Fruit fly (Drosophila melanogaster) whole organism, prepupa: ENCODE measurements around the gene OtopLa.

Experiments used
- Blimp-1 ChIP-seq: fragments of 200-800 bp; sonication (Bioruptor generic); optimal IDR thresholded peaks from 3 replicates; lab custom pipeline; 2017; ENCODE audit warnings: missing biosample characterization, missing genetic modification characterization, mild to moderate bottlenecking, moderate library complexity, missing genetic modification reagents
- CG10631 ChIP-seq: fragments of 200-800 bp; sonication (Bioruptor generic); optimal IDR thresholded peaks from 2 replicates; lab custom pipeline; 2016; ENCODE audit warnings: missing biosample characterization, missing genetic modification characterization
- CG10669 ChIP-seq: fragments of 200-800 bp; sonication (Bioruptor generic); optimal IDR thresholded peaks from 3 replicates; lab custom pipeline; 2018; ENCODE audit warnings: missing biosample characterization, mild to moderate bottlenecking, missing genetic modification characterization, moderate library complexity
- CG11294 ChIP-seq: fragments of 200-800 bp; sonication (Bioruptor generic); IDR thresholded peaks from 2 replicates; pipeline ENCODE4 v1.3.6; 2022; ENCODE audit warnings: missing biosample characterization, missing genetic modification characterization
- CG11762 ChIP-seq: fragments of 200-800 bp; sonication (Bioruptor generic); optimal IDR thresholded peaks from 3 replicates; lab custom pipeline; 2016; ENCODE audit warnings: missing biosample characterization, missing genetic modification characterization; ENCODE audit not compliant: insufficient read depth
- CG1621 ChIP-seq: fragments of 200-800 bp; sonication (Bioruptor generic); optimal IDR thresholded peaks from 3 replicates; lab custom pipeline; 2018; ENCODE audit warnings: missing biosample characterization, mild to moderate bottlenecking, missing genetic modification characterization
- CG16779 ChIP-seq: fragments of 200-800 bp; sonication (Bioruptor generic); optimal IDR thresholded peaks from 3 replicates; lab custom pipeline; 2017; ENCODE audit warnings: missing biosample characterization, mild to moderate bottlenecking, missing genetic modification characterization
- CG31627 ChIP-seq: fragments of 200-800 bp; sonication (Bioruptor generic); optimal IDR thresholded peaks from 3 replicates; lab custom pipeline; 2016; ENCODE audit warnings: missing biosample characterization, missing genetic modification characterization
- CG34406 ChIP-seq: fragments of 200-800 bp; sonication (Bioruptor generic); optimal IDR thresholded peaks from 3 replicates; lab custom pipeline; 2016; ENCODE audit warnings: missing biosample characterization, missing genetic modification characterization
- CG3919 ChIP-seq: fragments of 200-800 bp; sonication (Bioruptor generic); optimal IDR thresholded peaks from 3 replicates; lab custom pipeline; 2016; ENCODE audit warnings: missing biosample characterization, missing genetic modification characterization
- CG6163 ChIP-seq: fragments of 200-800 bp; sonication (Bioruptor generic); IDR thresholded peaks from 3 replicates; pipeline ENCODE4 v1.3.6; 2022; ENCODE audit warnings: missing biosample characterization, missing genetic modification characterization
- CG6792 ChIP-seq: fragments of 200-800 bp; sonication (Bioruptor generic); optimal IDR thresholded peaks from 3 replicates; lab custom pipeline; 2016; ENCODE audit warnings: missing biosample characterization, missing genetic modification characterization
- CG6808 ChIP-seq: fragments of 200-800 bp; sonication (Bioruptor generic); optimal IDR thresholded peaks from 3 replicates; lab custom pipeline; 2017; ENCODE audit warnings: missing biosample characterization, missing genetic modification characterization, mild to moderate bottlenecking, moderate library complexity, missing genetic modification reagents
- CG6854 ChIP-seq: fragments of 200-800 bp; sonication (Bioruptor generic); optimal IDR thresholded peaks from 2 replicates; lab custom pipeline; 2017; ENCODE audit warnings: missing biosample characterization, mild to moderate bottlenecking, missing genetic modification characterization
- CG8119 ChIP-seq: fragments of 200-800 bp; sonication (Bioruptor generic); IDR thresholded peaks from 3 replicates; pipeline ENCODE4 v1.3.6; 2022; ENCODE audit warnings: missing biosample characterization, missing genetic modification characterization
- CG8319 ChIP-seq: fragments of 200-800 bp; sonication (Bioruptor generic); optimal IDR thresholded peaks from 3 replicates; lab custom pipeline; 2016; ENCODE audit warnings: missing biosample characterization, missing genetic modification characterization
- CG8632 ChIP-seq: fragments of 200-800 bp; sonication (Bioruptor generic); optimal IDR thresholded peaks from 3 replicates; lab custom pipeline; 2016; ENCODE audit warnings: missing biosample characterization, missing genetic modification characterization
- CG9139 ChIP-seq: fragments of 200-800 bp; sonication (Bioruptor generic); optimal IDR thresholded peaks from 3 replicates; lab custom pipeline; 2017; ENCODE audit warnings: missing biosample characterization, mild to moderate bottlenecking, missing genetic modification characterization
- Eip93F ChIP-seq: fragments of 200-800 bp; sonication (Bioruptor generic); optimal IDR thresholded peaks from 2 replicates; lab custom pipeline; 2016; ENCODE audit warnings: missing biosample characterization, mild to moderate bottlenecking, missing genetic modification characterization
- Ets21C ChIP-seq: fragments of 200-800 bp; sonication (Bioruptor generic); optimal IDR thresholded peaks from 3 replicates; lab custom pipeline; 2016; ENCODE audit warnings: missing biosample characterization, missing genetic modification characterization
- Gug ChIP-seq: fragments of 200-800 bp; sonication (Bioruptor generic); IDR thresholded peaks from 2 replicates; pipeline ENCODE4 v1.3.6; 2022; ENCODE audit warnings: missing biosample characterization, missing genetic modification characterization
- Hr38 ChIP-seq: sonication (Bioruptor generic); optimal IDR thresholded peaks from 2 replicates; lab custom pipeline; 2016; ENCODE audit warnings: missing biosample characterization, missing genetic modification characterization
- Hr4 ChIP-seq: fragments of 200-800 bp; sonication (Bioruptor generic); optimal IDR thresholded peaks from 3 replicates; lab custom pipeline; 2016; ENCODE audit warnings: missing biosample characterization, missing genetic modification characterization
- Lpt ChIP-seq: fragments of 200-800 bp; sonication (Bioruptor generic); optimal IDR thresholded peaks from 3 replicates; lab custom pipeline; 2016; ENCODE audit warnings: missing biosample characterization, missing genetic modification characterization
- Smox ChIP-seq: fragments of 200-800 bp; sonication (Bioruptor generic); optimal IDR thresholded peaks from 3 replicates; lab custom pipeline; 2016; ENCODE audit warnings: missing biosample characterization, missing genetic modification characterization
- Sox102F ChIP-seq: fragments of 200-800 bp; sonication (Bioruptor generic); optimal IDR thresholded peaks from 2 replicates; lab custom pipeline; 2016; ENCODE audit warnings: missing biosample characterization, mild to moderate bottlenecking, missing genetic modification characterization
- achi ChIP-seq: fragments of 200-800 bp; sonication (Bioruptor generic); optimal IDR thresholded peaks from 3 replicates; lab custom pipeline; 2016; ENCODE audit warnings: missing biosample characterization, missing genetic modification characterization
- acj6 ChIP-seq: fragments of 200-800 bp; sonication (Bioruptor generic); optimal IDR thresholded peaks from 3 replicates; lab custom pipeline; 2016; ENCODE audit warnings: missing biosample characterization, missing genetic modification characterization
- esn ChIP-seq: fragments of 200-800 bp; sonication (Bioruptor generic); optimal IDR thresholded peaks from 2 replicates; lab custom pipeline; 2016; ENCODE audit warnings: missing biosample characterization, mild to moderate bottlenecking, missing genetic modification characterization, moderate library complexity
- fd59A ChIP-seq: fragments of 200-800 bp; sonication (Bioruptor generic); optimal IDR thresholded peaks from 2 replicates; lab custom pipeline; 2017; ENCODE audit warnings: missing biosample characterization, mild to moderate bottlenecking, missing genetic modification characterization, missing genetic modification reagents
- fd85E ChIP-seq: fragments of 200-800 bp; sonication (Bioruptor generic); optimal IDR thresholded peaks from 3 replicates; lab custom pipeline; 2016; ENCODE audit warnings: missing biosample characterization, missing genetic modification characterization
- fkh ChIP-seq: fragments of 200-800 bp; sonication (Bioruptor generic); optimal IDR thresholded peaks from 3 replicates; lab custom pipeline; 2017; ENCODE audit warnings: missing biosample characterization, mild to moderate bottlenecking, missing genetic modification characterization, moderate library complexity
- lz ChIP-seq: fragments of 200-800 bp; sonication (Bioruptor generic); optimal IDR thresholded peaks from 3 replicates; lab custom pipeline; 2016; ENCODE audit warnings: missing biosample characterization, missing genetic modification characterization
- pdm3 ChIP-seq: fragments of 200-800 bp; sonication (Bioruptor generic); optimal IDR thresholded peaks from 3 replicates; lab custom pipeline; 2016; ENCODE audit warnings: missing biosample characterization, missing genetic modification characterization
- salr ChIP-seq, 2 experiments: fragments of 200-800 bp; sonication (Bioruptor generic); optimal IDR thresholded peaks; 3 replicates each; lab custom pipeline; 2016 to 2018; ENCODE audit warnings: missing biosample characterization in 2 of 2, missing genetic modification characterization in 2 of 2, mild to moderate bottlenecking in 1 of 2
- spab ChIP-seq: fragments of 200-800 bp; sonication (Bioruptor generic); optimal IDR thresholded peaks from 2 replicates; lab custom pipeline; 2017; ENCODE audit warnings: missing biosample characterization, mild to moderate bottlenecking, missing genetic modification characterization, missing genetic modification reagents
- ss ChIP-seq, 2 experiments: fragments of 200-800 bp; sonication (Bioruptor generic); optimal IDR thresholded peaks; 2 replicates in 1 of 2; 3 replicates in 1 of 2; lab custom pipeline; 2017 to 2018; ENCODE audit warnings: mild to moderate bottlenecking in 2 of 2, missing biosample characterization in 2 of 2, missing genetic modification characterization in 2 of 2, moderate library complexity in 1 of 2
- svp ChIP-seq: fragments of 200-800 bp; sonication (Bioruptor generic); peaks from one replicate; lab custom pipeline; 2016; ENCODE audit warnings: missing biosample characterization, missing genetic modification characterization
- topi ChIP-seq: fragments of 200-800 bp; sonication (Bioruptor generic); optimal IDR thresholded peaks from 3 replicates; lab custom pipeline; 2016; ENCODE audit warnings: missing biosample characterization, missing genetic modification characterization
- vri ChIP-seq: fragments of 200-800 bp; sonication (Bioruptor generic); optimal IDR thresholded peaks from 3 replicates; lab custom pipeline; 2016; ENCODE audit warnings: missing biosample characterization, mild to moderate bottlenecking, missing genetic modification characterization

The OtopLa gene

DNA sequence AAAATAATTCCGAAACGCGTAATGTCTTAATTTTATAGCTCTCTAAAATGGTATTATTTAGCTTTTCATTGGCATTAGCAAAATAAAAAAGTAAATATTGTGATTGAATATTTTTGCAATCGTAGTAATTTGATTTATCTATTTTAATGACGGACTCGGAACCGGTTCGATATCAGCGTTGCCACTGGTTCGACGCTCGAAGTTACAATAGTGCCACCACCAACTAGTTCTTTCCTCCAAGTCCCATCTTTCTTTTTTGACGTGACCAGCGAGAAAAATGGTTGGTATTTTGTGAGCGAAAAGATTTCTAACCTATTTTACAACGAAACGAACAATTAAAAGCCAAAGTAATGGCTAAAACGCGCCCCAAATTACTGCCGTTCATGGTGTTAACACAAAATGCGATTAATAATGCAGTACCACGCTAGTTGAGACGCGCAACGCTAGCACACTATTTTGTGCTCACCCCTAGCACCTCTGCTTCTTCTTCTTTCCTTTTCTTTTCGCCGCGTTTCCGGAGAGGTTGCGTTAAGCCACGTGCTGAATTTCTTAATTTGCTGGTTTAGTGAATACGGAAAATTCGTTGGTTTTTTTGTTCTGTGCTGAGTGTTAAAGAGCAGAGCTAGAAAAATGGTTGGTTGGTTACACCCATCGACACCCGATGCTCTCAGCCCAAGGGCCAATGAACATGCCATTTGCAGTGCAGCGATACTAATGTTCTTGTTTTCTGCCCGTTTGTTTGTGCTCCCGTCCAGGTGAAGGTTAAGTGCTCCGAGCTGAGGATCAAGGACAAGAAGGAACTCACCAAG lies 24.2 kb upstream of the OtopLa start, which contains the start of gene RpL35 (continued):
- no peak for TF ChIP-seq Ets21C (GFP tag; lab: Kevin White, UChicago)
- TF ChIP-seq CG8119 (GFP tag; lab: Robert Waterston, UW), result no peak; the same call in 2 of the 3 replicates
- TF ChIP-seq CG34406 (GFP tag; lab: Kevin White, UChicago), result peak; percentile 5
- TF ChIP-seq CG11762 (GFP tag; lab: Kevin White, UChicago), result no peak
- TF ChIP-seq Eip93F (GFP tag; lab: Kevin White, UChicago), result no peak
- TF ChIP-seq salr (GFP tag; optimal IDR thresholded peaks at IDR 0.05; lab: Kevin White, UChicago), result peak in 1 of 2 experiments; percentile 14
- peak; percentile 13 for TF ChIP-seq lz (GFP tag; lab: Kevin White, UChicago)
- no peak for TF ChIP-seq fd85E (GFP tag; lab: Kevin White, UChicago)
- no peak for TF ChIP-seq CG11294 (GFP tag; lab: Robert Waterston, UW)
- TF ChIP-seq svp, result peak; percentile 84
- TF ChIP-seq CG6163, result 0 out of 3 replicates have a peak, but pooled peaks have one; percentile 43
- no peak for TF ChIP-seq Lpt
- TF ChIP-seq esn (GFP tag; lab: Kevin White, UChicago), result peak; percentile 63
- TF ChIP-seq Hr38, result no peak
- no peak for TF ChIP-seq CG10631
- no peak for TF ChIP-seq fkh (GFP tag; lab: Kevin White, UChicago)
- peak; percentile 33 for TF ChIP-seq CG6792 (GFP tag; lab: Kevin White, UChicago)
- no peak for TF ChIP-seq fd59A (GFP tag; lab: Kevin White, UChicago)
- peak; percentile 8 for TF ChIP-seq acj6 (GFP tag; lab: Kevin White, UChicago)
- peak; percentile 22 for TF ChIP-seq vri (GFP tag; lab: Kevin White, UChicago)
- TF ChIP-seq CG16779 (tag; lab: Kevin White, UChicago), result peak; percentile 18
- peak; percentile 57 for TF ChIP-seq CG3919
- peak; percentile 56 to 66 for TF ChIP-seq ss (GFP tag; optimal IDR thresholded peaks at IDR 0.05; lab: Kevin White, UChicago)
- TF ChIP-seq CG31627 (GFP tag; lab: Kevin White, UChicago), result peak; percentile 22
- TF ChIP-seq CG8632, result peak; percentile 3
- TF ChIP-seq CG10669 (GFP tag; lab: Kevin White, UChicago), result peak; percentile 27
- TF ChIP-seq achi (GFP tag; lab: Kevin White, UChicago), result peak; percentile 33
- TF ChIP-seq CG1621 (tag; lab: Kevin White, UChicago), result peak; percentile 57
- TF ChIP-seq CG6854 (GFP tag; lab: Kevin White, UChicago), result peak; percentile 71
- TF ChIP-seq Sox102F (GFP tag; lab: Kevin White, UChicago), result peak; percentile 25
- TF ChIP-seq spab (GFP tag; lab: Kevin White, UChicago), result no peak
- TF ChIP-seq Smox (GFP tag; lab: Kevin White, UChicago), result no peak
- peak; percentile 31 for TF ChIP-seq CG9139 (GFP tag; lab: Kevin White, UChicago)
- no peak for TF ChIP-seq Gug
- TF ChIP-seq Blimp-1 (GFP tag; lab: Kevin White, UChicago), result no peak
- TF ChIP-seq CG8319 (GFP tag; lab: Kevin White, UChicago), result peak; percentile 5
- no peak for TF ChIP-seq Hr4 (GFP tag; lab: Kevin White, UChicago)
- TF ChIP-seq CG6808 (GFP tag; lab: Kevin White, UChicago), result peak; percentile 54
- TF ChIP-seq topi (GFP tag; lab: Kevin White, UChicago), result peak; percentile 58
- TF ChIP-seq pdm3 (GFP tag; lab: Kevin White, UChicago), result no peak
